Worm (Caenorhabditis elegans) whole organism, mixed stage, embryonic: Measurements from ENCODE around the gene ndnf-1.
A peak's percentile ranks its signal among the peaks of the same experiment; 100 is the strongest.

Source experiments
- M03D4.4 ChIP-seq: sonication (generic microtip); optimal IDR thresholded peaks from 2 replicates; lab custom pipeline; 2017; ENCODE audit warnings: mild to moderate bottlenecking, missing genetic modification characterization, missing compliant biosample characterization
- bed-3 ChIP-seq: fragments of 200-800 bp; sonication (Bioruptor generic); optimal IDR thresholded peaks from 3 replicates; lab custom pipeline; 2018; ENCODE audit warnings: mild to moderate bottlenecking, missing genetic modification characterization, moderate library complexity, missing compliant biosample characterization
- blmp-1 ChIP-seq: fragments of 150-350 bp; optimal IDR thresholded peaks from 2 replicates; lab custom pipeline; 2014; ENCODE audit warnings: missing biosample characterization, missing genetic modification characterization
- ceh-39 ChIP-seq: fragments of 150-350 bp; optimal IDR thresholded peaks from 2 replicates; lab custom pipeline; 2014; ENCODE audit warnings: missing biosample characterization, missing genetic modification characterization
- ceh-43 ChIP-seq: fragments of 200-800 bp; sonication (Bioruptor generic); optimal IDR thresholded peaks from 2 replicates; lab custom pipeline; 2018; ENCODE audit warnings: mild to moderate bottlenecking, missing genetic modification characterization, moderate library complexity, missing compliant biosample characterization
- ceh-83 ChIP-seq: fragments of 200-800 bp; sonication (Bioruptor generic); optimal IDR thresholded peaks from 2 replicates; lab custom pipeline; 2018; ENCODE audit warnings: mild to moderate bottlenecking, missing genetic modification characterization, missing compliant biosample characterization
- ces-1 ChIP-seq: fragments of 150-350 bp; optimal IDR thresholded peaks from 2 replicates; lab custom pipeline; 2014; ENCODE audit warnings: missing biosample characterization, missing genetic modification reagents, missing genetic modification characterization
- cnd-1 ChIP-seq: fragments of 200-800 bp; sonication (Bioruptor generic); optimal IDR thresholded peaks from 2 replicates; lab custom pipeline; 2018; ENCODE audit warnings: mild to moderate bottlenecking, missing genetic modification characterization, missing compliant biosample characterization
- drap-1 ChIP-seq: fragments of 200-800 bp; sonication (Bioruptor generic); optimal IDR thresholded peaks from 3 replicates; lab custom pipeline; 2018; ENCODE audit warnings: mild to moderate bottlenecking, missing genetic modification characterization, missing compliant biosample characterization
- elt-1 ChIP-seq: sonication (generic microtip); optimal IDR thresholded peaks from 2 replicates; lab custom pipeline; 2017; ENCODE audit warnings: missing genetic modification characterization, mild to moderate bottlenecking, missing compliant biosample characterization, antibody characterized with exemption, moderate library complexity, borderline replicate concordance; ENCODE audit not compliant: insufficient read depth
- elt-3 ChIP-seq: fragments of 150-350 bp; optimal IDR thresholded peaks from 2 replicates; lab custom pipeline; 2014; ENCODE audit warnings: missing biosample characterization, missing genetic modification characterization
- flh-1 ChIP-seq: fragments of 200-800 bp; sonication (Bioruptor generic); optimal IDR thresholded peaks from 2 replicates; lab custom pipeline; 2018; ENCODE audit warnings: mild to moderate bottlenecking, missing genetic modification characterization, moderate library complexity, missing compliant biosample characterization
- ham-2 ChIP-seq: fragments of 200-800 bp; sonication (Bioruptor generic); optimal IDR thresholded peaks from 2 replicates; lab custom pipeline; 2018; ENCODE audit warnings: mild to moderate bottlenecking, missing genetic modification characterization, missing compliant biosample characterization
- hlh-1 ChIP-seq: fragments of 150-350 bp; optimal IDR thresholded peaks from 2 replicates; lab custom pipeline; 2014; ENCODE audit warnings: missing biosample characterization, missing genetic modification reagents, missing genetic modification characterization
- lin-13 ChIP-seq: fragments of 150-350 bp; optimal IDR thresholded peaks from 2 replicates; lab custom pipeline; 2014; ENCODE audit warnings: missing biosample characterization, missing genetic modification characterization
- lin-32 ChIP-seq: fragments of 200-800 bp; sonication (Bioruptor generic); optimal IDR thresholded peaks from 2 replicates; lab custom pipeline; 2018; ENCODE audit warnings: mild to moderate bottlenecking, missing genetic modification characterization, missing compliant biosample characterization
- lsy-2 ChIP-seq: fragments of 150-350 bp; optimal IDR thresholded peaks from 2 replicates; lab custom pipeline; 2014; ENCODE audit warnings: missing biosample characterization, missing genetic modification characterization
- mab-5 ChIP-seq: fragments of 150-350 bp; optimal IDR thresholded peaks from 2 replicates; lab custom pipeline; 2014; ENCODE audit warnings: missing biosample characterization, missing genetic modification characterization
- mep-1 ChIP-seq: fragments of 150-350 bp; optimal IDR thresholded peaks from 2 replicates; lab custom pipeline; 2017; ENCODE audit warnings: missing biosample characterization, missing genetic modification reagents, missing genetic modification characterization, inconsistent platforms
- mls-2 ChIP-seq: sonication (generic microtip); optimal IDR thresholded peaks from 2 replicates; lab custom pipeline; 2016; ENCODE audit warnings: mild to moderate bottlenecking, missing genetic modification characterization, moderate library complexity, missing compliant biosample characterization
- nhr-12 ChIP-seq: fragments of 150-350 bp; optimal IDR thresholded peaks from 2 replicates; lab custom pipeline; 2014; ENCODE audit warnings: missing biosample characterization, missing genetic modification characterization
- nhr-2 ChIP-seq: fragments of 150-350 bp; optimal IDR thresholded peaks from 2 replicates; lab custom pipeline; 2014; ENCODE audit warnings: missing biosample characterization, missing genetic modification characterization
- nhr-237 ChIP-seq: fragments of 150-350 bp; optimal IDR thresholded peaks from 2 replicates; lab custom pipeline; 2014; ENCODE audit warnings: missing biosample characterization, missing genetic modification characterization
- nhr-28 ChIP-seq: fragments of 150-350 bp; optimal IDR thresholded peaks from 2 replicates; lab custom pipeline; 2014; ENCODE audit warnings: missing biosample characterization, missing genetic modification characterization
- nhr-76 ChIP-seq: sonication (generic microtip); optimal IDR thresholded peaks from 2 replicates; lab custom pipeline; 2017; ENCODE audit warnings: missing biosample characterization, missing genetic modification characterization
- pha-4 ChIP-seq: fragments of 150-350 bp; optimal IDR thresholded peaks from 2 replicates; lab custom pipeline; 2018; ENCODE audit warnings: missing biosample characterization, missing genetic modification reagents, missing genetic modification characterization
- sem-2 ChIP-seq: fragments of 200-800 bp; sonication (Bioruptor generic); optimal IDR thresholded peaks from 2 replicates; lab custom pipeline; 2018; ENCODE audit warnings: mild to moderate bottlenecking, missing genetic modification characterization, missing compliant biosample characterization
- snpc-4 ChIP-seq: fragments of 150-350 bp; optimal IDR thresholded peaks from 2 replicates; lab custom pipeline; 2014; ENCODE audit warnings: missing biosample characterization, missing genetic modification characterization
- sptf-1 ChIP-seq: sonication (generic microtip); optimal IDR thresholded peaks from 2 replicates; lab custom pipeline; 2017; ENCODE audit warnings: mild to moderate bottlenecking, missing genetic modification characterization, moderate library complexity, missing compliant biosample characterization
- tbx-8 ChIP-seq: fragments of 200-800 bp; sonication (Bioruptor generic); optimal IDR thresholded peaks from 2 replicates; lab custom pipeline; 2018; ENCODE audit warnings: mild to moderate bottlenecking, missing genetic modification characterization, moderate library complexity, missing compliant biosample characterization
- unc-120 ChIP-seq: sonication (generic microtip); optimal IDR thresholded peaks from 2 replicates; lab custom pipeline; 2017; ENCODE audit warnings: missing genetic modification characterization, missing compliant biosample characterization; ENCODE audit not compliant: poor library complexity, severe bottlenecking
- unc-39 ChIP-seq: fragments of 150-350 bp; optimal IDR thresholded peaks from 2 replicates; lab custom pipeline; 2014; ENCODE audit warnings: missing biosample characterization, missing genetic modification characterization
- unc-62 ChIP-seq: fragments of 150-350 bp; optimal IDR thresholded peaks from 2 replicates; lab custom pipeline; 2014; ENCODE audit warnings: missing biosample characterization, missing genetic modification reagents, missing genetic modification characterization
- zip-8 ChIP-seq: fragments of 150-350 bp; optimal IDR thresholded peaks from 2 replicates; lab custom pipeline; 2014; ENCODE audit warnings: missing biosample characterization, missing genetic modification characterization
- ztf-11 ChIP-seq: fragments of 150-350 bp; optimal IDR thresholded peaks from 2 replicates; lab custom pipeline; 2014; ENCODE audit warnings: missing biosample characterization, missing genetic modification characterization

The ndnf-1 gene

DNA sequence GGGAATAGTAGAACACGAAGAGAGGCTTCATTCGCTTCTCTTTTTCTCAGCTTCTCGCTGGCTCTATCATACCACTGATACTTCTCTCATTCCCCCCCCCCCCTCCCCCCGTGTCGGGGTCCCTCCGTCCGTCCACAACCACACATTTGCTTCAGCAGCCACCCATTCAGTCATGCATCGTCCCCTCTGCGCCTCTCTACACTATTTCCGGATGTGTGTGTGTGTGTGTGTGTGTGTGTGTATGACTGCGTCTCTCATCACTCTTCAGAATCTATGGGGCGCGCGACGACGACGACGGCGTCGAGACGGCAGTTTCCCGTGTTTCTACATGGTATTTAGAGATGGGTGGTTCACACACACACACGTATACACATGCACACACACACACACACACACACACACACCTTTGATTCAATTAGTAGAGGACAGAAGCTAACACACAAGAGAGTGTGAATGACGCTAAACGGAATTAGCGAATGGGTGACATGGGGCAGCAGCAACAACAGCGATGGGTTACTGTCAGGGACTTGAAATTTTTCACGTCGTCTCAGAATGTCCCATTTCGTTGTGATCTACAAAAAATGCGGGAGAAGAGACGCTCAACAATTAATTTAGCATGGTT, 35.4 kb downstream of the ndnf-1 start:
- no peak for TF ChIP-seq ceh-39 (tag; lab: Kevin White, UChicago)
- TF ChIP-seq sem-2 = no peak
- TF ChIP-seq elt-1 = no peak
- no peak for TF ChIP-seq unc-62 (GFP tag; lab: Kevin White, UChicago)
- TF ChIP-seq pha-4 (tag; lab: Kevin White, UChicago) = no peak
- TF ChIP-seq ces-1 (GFP tag; lab: Kevin White, UChicago) = peak; percentile 57
- peak; percentile 10 for TF ChIP-seq ceh-43 (GFP tag; lab: Kevin White, UChicago)
- TF ChIP-seq mep-1 (tag; lab: Kevin White, UChicago) = no peak
- peak; percentile 57 for TF ChIP-seq cnd-1 (tag; lab: Kevin White, UChicago)
- TF ChIP-seq snpc-4 (tag; lab: Kevin White, UChicago) = no peak
- no peak for TF ChIP-seq nhr-12
- TF ChIP-seq ceh-83 (GFP tag; lab: Kevin White, UChicago) = no peak
- TF ChIP-seq nhr-237 (tag; lab: Kevin White, UChicago) = no peak
- no peak for TF ChIP-seq zip-8 (tag; lab: Kevin White, UChicago)
- TF ChIP-seq lin-13 = no peak
- peak; percentile 60 for TF ChIP-seq drap-1 (GFP tag; lab: Kevin White, UChicago)
- no peak for TF ChIP-seq flh-1
- TF ChIP-seq nhr-76 = no peak
- TF ChIP-seq mab-5 = no peak
- no peak for TF ChIP-seq nhr-2 (tag; lab: Kevin White, UChicago)
- peak; percentile 64 for TF ChIP-seq ztf-11 (tag; lab: Kevin White, UChicago)
- no peak for TF ChIP-seq bed-3
- peak; percentile 80 for TF ChIP-seq unc-120
- TF ChIP-seq lsy-2 = no peak
- TF ChIP-seq lin-32 (GFP tag; lab: Kevin White, UChicago) = no peak
- TF ChIP-seq sptf-1 (tag; lab: Kevin White, UChicago) = peak; percentile 85
- TF ChIP-seq hlh-1 (tag; lab: Kevin White, UChicago) = no peak
- peak; percentile 73 for TF ChIP-seq ham-2
- no peak for TF ChIP-seq blmp-1 (tag; lab: Kevin White, UChicago)
- TF ChIP-seq mls-2 (tag; lab: Kevin White, UChicago) = peak; percentile 79
- TF ChIP-seq nhr-28 (tag; lab: Kevin White, UChicago) = no peak
- no peak for TF ChIP-seq unc-39 (tag; lab: Kevin White, UChicago)
- TF ChIP-seq M03D4.4 (tag; lab: Kevin White, UChicago) = peak; percentile 68
- TF ChIP-seq elt-3 (tag; lab: Kevin White, UChicago) = no peak
- TF ChIP-seq tbx-8 (GFP tag; lab: Kevin White, UChicago) = no peak

DNA sequence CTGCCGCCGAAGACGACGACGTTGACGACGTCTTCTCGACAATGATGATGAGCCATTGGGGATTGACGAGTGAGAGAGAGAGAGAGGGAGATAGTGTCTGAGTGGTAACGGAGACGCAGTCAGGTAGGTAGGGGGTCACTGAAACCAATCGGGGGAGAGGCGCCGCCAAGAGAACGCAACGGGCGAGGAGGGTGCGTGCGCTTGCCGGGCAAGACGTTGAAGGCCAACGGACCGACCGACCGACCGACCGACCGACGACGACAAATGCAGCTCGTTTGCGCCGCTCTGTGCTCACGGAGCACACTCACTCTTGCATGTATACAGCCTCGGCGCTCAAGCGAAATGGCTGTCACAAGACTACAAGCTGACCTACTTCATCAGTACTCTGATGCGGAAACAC, 38.2 kb downstream of the ndnf-1 start:
- TF ChIP-seq zip-8 (tag; lab: Kevin White, UChicago) = no peak
- TF ChIP-seq lsy-2 = no peak
- TF ChIP-seq flh-1 = no peak
- no peak for TF ChIP-seq ces-1 (GFP tag; lab: Kevin White, UChicago)
- no peak for TF ChIP-seq ztf-11 (tag; lab: Kevin White, UChicago)
- no peak for TF ChIP-seq ceh-43 (GFP tag; lab: Kevin White, UChicago)
- TF ChIP-seq M03D4.4 (tag; lab: Kevin White, UChicago) = no peak
- TF ChIP-seq hlh-1 (tag; lab: Kevin White, UChicago) = no peak
- no peak for TF ChIP-seq mab-5
- no peak for TF ChIP-seq blmp-1 (tag; lab: Kevin White, UChicago)
- no peak for TF ChIP-seq nhr-2 (tag; lab: Kevin White, UChicago)
- TF ChIP-seq nhr-237 (tag; lab: Kevin White, UChicago) = no peak
- no peak for TF ChIP-seq ceh-39 (tag; lab: Kevin White, UChicago)
- TF ChIP-seq unc-39 (tag; lab: Kevin White, UChicago) = no peak
- no peak for TF ChIP-seq bed-3
- no peak for TF ChIP-seq elt-1
- TF ChIP-seq cnd-1 (tag; lab: Kevin White, UChicago) = peak; percentile 30
- no peak for TF ChIP-seq lin-13
- TF ChIP-seq drap-1 (GFP tag; lab: Kevin White, UChicago) = peak; percentile 30
- TF ChIP-seq nhr-28 (tag; lab: Kevin White, UChicago) = no peak
- no peak for TF ChIP-seq nhr-12
- peak; percentile 37 for TF ChIP-seq sptf-1 (tag; lab: Kevin White, UChicago)
- peak; percentile 22 for TF ChIP-seq mls-2 (tag; lab: Kevin White, UChicago)
- TF ChIP-seq snpc-4 (tag; lab: Kevin White, UChicago) = no peak
- no peak for TF ChIP-seq ham-2
- TF ChIP-seq lin-32 (GFP tag; lab: Kevin White, UChicago) = no peak
- TF ChIP-seq unc-120 = no peak
- TF ChIP-seq tbx-8 (GFP tag; lab: Kevin White, UChicago) = no peak
- TF ChIP-seq pha-4 (tag; lab: Kevin White, UChicago) = no peak
- TF ChIP-seq sem-2 = no peak
- TF ChIP-seq unc-62 (GFP tag; lab: Kevin White, UChicago) = peak; percentile 0
- no peak for TF ChIP-seq mep-1 (tag; lab: Kevin White, UChicago)
- no peak for TF ChIP-seq ceh-83 (GFP tag; lab: Kevin White, UChicago)
- TF ChIP-seq elt-3 (tag; lab: Kevin White, UChicago) = no peak
- TF ChIP-seq nhr-76 = no peak
